Worm (Caenorhabditis elegans): Measurements from ENCODE around the gene C47E12.2.

The C47E12.2 gene

DNA sequence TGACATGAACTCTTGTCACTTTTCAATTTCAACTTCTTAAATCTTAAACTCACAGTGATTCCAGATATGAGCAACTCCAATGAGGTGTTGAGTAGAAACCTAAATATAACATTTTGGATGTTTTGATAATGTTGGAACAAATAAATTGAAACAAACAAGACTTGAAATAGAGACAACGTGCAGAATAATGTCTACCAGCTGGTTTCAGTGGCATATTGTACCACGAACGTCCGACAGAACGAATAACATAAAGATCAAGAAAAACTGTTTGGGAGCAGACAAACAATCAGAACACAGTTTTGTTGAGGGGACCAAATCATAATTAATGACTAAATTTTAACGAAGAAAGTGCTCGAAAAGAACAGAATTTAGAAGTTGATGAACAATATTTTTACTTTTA, 50.0 kb downstream of the C47E12.2 start, which contains the start of gene gon-1:
gon-1 (minus strand) TSS at position 101 of the 400 bp plus-strand sequence.
- no peak for TF ChIP-seq unc-62 (GFP tag; optimal IDR thresholded peaks at IDR 0.05)

Measured in whole organism, dauer.